Worm (Caenorhabditis elegans): Measurements from ENCODE around the gene pqn-25.
A peak's percentile ranks its signal among the peaks of the same experiment; 100 is the strongest.

- no peak for TF ChIP-seq nhr-28 (tag; optimal IDR thresholded peaks at IDR 0.05)
- TF ChIP-seq mls-2 (tag; optimal IDR thresholded peaks at IDR 0.05), result no peak
- TF ChIP-seq snpc-4 (tag; optimal IDR thresholded peaks at IDR 0.05), result no peak
- no peak for TF ChIP-seq mab-5 (tag; optimal IDR thresholded peaks at IDR 0.05)
- no peak for TF ChIP-seq ces-1 (GFP tag; optimal IDR thresholded peaks at IDR 0.05)
- TF ChIP-seq unc-62 (GFP tag; optimal IDR thresholded peaks at IDR 0.05), result peak; percentile 47
- TF ChIP-seq ztf-11 (tag; optimal IDR thresholded peaks at IDR 0.05), result no peak
- no peak for TF ChIP-seq pha-4 (tag; optimal IDR thresholded peaks at IDR 0.05)
- no peak for TF ChIP-seq elt-3 (tag; optimal IDR thresholded peaks at IDR 0.05)
- TF ChIP-seq lin-13 (tag; optimal IDR thresholded peaks at IDR 0.05), result no peak
- TF ChIP-seq nhr-76 (tag; optimal IDR thresholded peaks at IDR 0.05), result no peak
These were observed 40.7 kb upstream of the pqn-25 start for ce11 chrIII:5553098-5553497.

Measured in whole organism, mixed stage, embryonic.